Fruit fly (Drosophila melanogaster) whole organism, adult: Measurements from ENCODE around the gene wkd.
A peak's percentile ranks its signal among the peaks of the same experiment; 100 is the strongest.

Source experiments
- CG11617 ChIP-seq: fragments of 200-800 bp; sonication (Bioruptor generic); optimal IDR thresholded peaks from 2 replicates; lab custom pipeline; 2017; ENCODE audit warnings: mild to moderate bottlenecking, missing biosample characterization, missing genetic modification reagents, missing genetic modification characterization
- CG14711 ChIP-seq: fragments of 200-800 bp; sonication (Bioruptor generic); optimal IDR thresholded peaks from 2 replicates; lab custom pipeline; 2018; ENCODE audit warnings: missing biosample characterization, mild to moderate bottlenecking, missing genetic modification characterization, moderate library complexity
- CG1620 ChIP-seq: fragments of 200-800 bp; sonication (Bioruptor generic); optimal IDR thresholded peaks from 2 replicates; lab custom pipeline; 2016; ENCODE audit warnings: missing biosample characterization, missing genetic modification characterization
- CG5204 ChIP-seq: fragments of 200-800 bp; sonication (Bioruptor generic); optimal IDR thresholded peaks from 2 replicates; lab custom pipeline; 2016; ENCODE audit warnings: missing biosample characterization, missing genetic modification characterization
- CG7101 ChIP-seq: fragments of 200-800 bp; sonication (Bioruptor generic); optimal IDR thresholded peaks from 2 replicates; lab custom pipeline; 2018; ENCODE audit warnings: missing biosample characterization, mild to moderate bottlenecking, missing genetic modification characterization, moderate library complexity
- Crg-1 ChIP-seq: fragments of 200-800 bp; sonication (Bioruptor generic); optimal IDR thresholded peaks from 2 replicates; lab custom pipeline; 2016; ENCODE audit warnings: missing biosample characterization, missing genetic modification characterization
- Hr96 ChIP-seq: fragments of 200-800 bp; sonication (Bioruptor generic); optimal IDR thresholded peaks from 2 replicates; lab custom pipeline; 2016; ENCODE audit warnings: missing biosample characterization, missing genetic modification characterization
- cic ChIP-seq: fragments of 200-800 bp; sonication (Bioruptor generic); optimal IDR thresholded peaks from 2 replicates; lab custom pipeline; 2017; ENCODE audit warnings: missing biosample characterization, mild to moderate bottlenecking, missing genetic modification characterization, moderate library complexity
- kay ChIP-seq: fragments of 200-800 bp; sonication (Bioruptor generic); peaks from one replicate; lab custom pipeline; 2016; ENCODE audit warnings: missing biosample characterization, missing genetic modification characterization, borderline replicate concordance
- ovo ChIP-seq: fragments of 200-800 bp; sonication (Bioruptor generic); optimal IDR thresholded peaks from 2 replicates; lab custom pipeline; 2016; ENCODE audit warnings: missing biosample characterization, missing genetic modification characterization
- pad ChIP-seq: fragments of 200-800 bp; sonication (Bioruptor generic); optimal IDR thresholded peaks from 3 replicates; lab custom pipeline; 2017; ENCODE audit warnings: missing biosample characterization, missing genetic modification characterization, mild to moderate bottlenecking, moderate library complexity, missing genetic modification reagents
- toe ChIP-seq: fragments of 200-800 bp; sonication (Bioruptor generic); optimal IDR thresholded peaks from 2 replicates; lab custom pipeline; 2016; ENCODE audit warnings: missing biosample characterization, missing genetic modification characterization

- TF ChIP-seq CG14711 (tag; lab: Kevin White, UChicago) = peak; percentile 89
- peak; percentile 86 for TF ChIP-seq cic (GFP tag; lab: Kevin White, UChicago)
- TF ChIP-seq CG11617 (GFP tag; lab: Kevin White, UChicago) = peak; percentile 92
- peak; percentile 91 for TF ChIP-seq Crg-1 (GFP tag; lab: Kevin White, UChicago)
- TF ChIP-seq ovo = peak; percentile 76
- peak; percentile 97 for TF ChIP-seq kay (GFP tag; lab: Kevin White, UChicago)
- TF ChIP-seq CG7101 (tag; lab: Kevin White, UChicago) = peak; percentile 95
- peak; percentile 91 for TF ChIP-seq CG5204 (GFP tag; lab: Kevin White, UChicago)
- peak; percentile 90 for TF ChIP-seq pad
- TF ChIP-seq Hr96 (GFP tag; lab: Kevin White, UChicago) = peak; percentile 97
- TF ChIP-seq toe (GFP tag; lab: Kevin White, UChicago) = peak; percentile 94
- TF ChIP-seq CG1620 = peak; percentile 89
Measured at dm6 chr3R:11562326-11563109, 18.9 kb upstream of the wkd start.
